Fruit fly (Drosophila melanogaster): Measurements from ENCODE around the gene Taf1.

The Taf1 gene

DNA sequence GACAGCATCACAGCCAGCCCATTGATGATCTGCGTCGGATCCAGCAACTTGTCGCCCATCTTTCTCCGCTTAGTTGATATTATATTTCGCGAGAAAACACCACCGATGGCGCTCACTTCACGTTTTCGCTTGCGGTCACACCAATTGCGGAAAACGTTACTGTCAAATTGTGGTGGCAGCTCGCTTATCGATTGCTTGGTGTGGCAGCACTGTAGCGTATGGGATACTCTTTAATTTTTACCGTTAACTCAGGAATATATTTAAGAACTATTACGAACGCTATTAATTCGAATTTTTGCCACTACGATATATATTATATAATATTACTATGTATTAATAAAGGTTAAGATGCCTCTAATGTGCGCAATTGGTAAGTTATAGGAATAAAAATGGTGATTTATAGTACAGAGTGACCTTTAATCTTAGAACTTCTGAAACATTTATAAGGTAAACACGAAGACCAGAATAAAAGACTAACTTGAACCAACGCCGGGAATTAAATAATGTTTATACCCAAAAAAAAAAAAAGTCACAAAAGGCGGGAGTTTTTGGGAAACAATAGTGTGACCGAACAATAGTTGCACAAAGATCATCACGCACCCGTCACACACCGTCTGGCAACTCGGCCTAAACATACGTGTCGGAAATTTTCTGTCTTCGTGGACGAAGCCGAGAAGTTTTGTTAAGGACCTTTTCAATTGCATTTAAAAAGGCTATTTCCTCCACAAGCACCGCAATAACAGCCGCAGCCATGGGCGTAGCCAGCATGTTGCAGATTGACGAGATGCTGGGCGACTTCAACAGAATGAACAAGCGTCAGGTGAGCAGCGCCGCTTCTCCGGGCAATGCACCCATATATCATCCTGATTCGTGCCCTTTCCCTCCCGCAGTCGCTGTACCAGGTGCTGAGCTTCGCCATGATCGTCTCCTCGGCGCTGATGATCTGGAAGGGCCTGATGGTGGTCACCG, 10.9 kb downstream of the Taf1 start, which contains the start of the genes CG1307 and twr (continued):
- TF ChIP-seq fd3F (GFP tag; optimal IDR thresholded peaks at IDR 0.05) (no peak), CG14710 (tag; optimal IDR thresholded peaks at IDR 0.05) (peak; percentile 98), HmgZ (tag; optimal IDR thresholded peaks at IDR 0.05) (peak; percentile 51), eve (GFP tag; optimal IDR thresholded peaks at IDR 0.05) (no peak), bsh (GFP tag; optimal IDR thresholded peaks at IDR 0.05) (peak in 1 of 2 experiments; percentile 50), CG30020 (tag; optimal IDR thresholded peaks at IDR 0.05) (no peak), ATbp (GFP tag; optimal IDR thresholded peaks at IDR 0.05) (no peak), ap (GFP tag; IDR thresholded peaks at IDR 0.05) (no peak), CG6854 (GFP tag; optimal IDR thresholded peaks at IDR 0.05) (no peak), en (GFP tag; optimal IDR thresholded peaks at IDR 0.05) (no peak), stc (GFP tag; IDR thresholded peaks at IDR 0.05) (no peak; the same call in 1 of the 2 replicates), NC2β (GFP tag; optimal IDR thresholded peaks at IDR 0.05) (no peak), fru (optimal IDR thresholded peaks at IDR 0.05) (no peak), dan (GFP tag; IDR thresholded peaks at IDR 0.05) (no peak), HLH4C (GFP tag; IDR thresholded peaks at IDR 0.05; ENCODE audit: partially characterized antibody) (0 out of 3 replicates have a peak, but pooled peaks have one; percentile 38), twi (tag; optimal IDR thresholded peaks at IDR 0.05) (no peak), Stat92E (GFP tag; optimal IDR thresholded peaks at IDR 0.05) (no peak), Taf1 (GFP tag; IDR thresholded peaks at IDR 0.05) (no peak), H2.0 (GFP tag; IDR thresholded peaks at IDR 0.05) (0 out of 2 replicates have a peak, but pooled peaks have one; percentile 12), Nf-YB (GFP tag; optimal IDR thresholded peaks at IDR 0.05) (peak; percentile 15), esg (GFP tag; conservative IDR thresholded peaks at IDR 0.05) (no peak), CG13424 (tag; optimal IDR thresholded peaks at IDR 0.05) (peak; percentile 59), gce (GFP tag; IDR thresholded peaks at IDR 0.05) (no peak), Hr78 (GFP tag; optimal IDR thresholded peaks at IDR 0.05) (no peak), pnt (GFP tag; optimal IDR thresholded peaks at IDR 0.05) (no peak), stwl (tag; optimal IDR thresholded peaks at IDR 0.05) (peak; percentile 51), kah (GFP tag; optimal IDR thresholded peaks at IDR 0.05) (peak; percentile 5), CkIIα-i1 (GFP tag; IDR thresholded peaks at IDR 0.05) (no peak), seq (GFP tag; IDR thresholded peaks at IDR 0.05) (no peak), CG14441 (GFP tag; IDR thresholded peaks at IDR 0.05) (peak; percentile 31; the same call in 1 of the 2 replicates), CG11247 (GFP tag; IDR thresholded peaks at IDR 0.05) (no peak), Sin3A (optimal IDR thresholded peaks at IDR 0.05) (peak; percentile 31), CG1233 (GFP tag; optimal IDR thresholded peaks at IDR 0.05) (peak; percentile 42), vfl (GFP tag; optimal IDR thresholded peaks at IDR 0.05) (no peak), CG4328 (GFP tag; optimal IDR thresholded peaks at IDR 0.05) (peak; percentile 29), CG8281 (tag; optimal IDR thresholded peaks at IDR 0.05) (no peak), CG32767 (GFP tag; IDR thresholded peaks at IDR 0.05) (no peak), p53 (GFP tag; optimal IDR thresholded peaks at IDR 0.05) (peak; percentile 4), CG5180 (GFP tag; optimal IDR thresholded peaks at IDR 0.05) (no peak), CG12659 (GFP tag; optimal IDR thresholded peaks at IDR 0.05) (peak; percentile 77), luna (GFP tag; optimal IDR thresholded peaks at IDR 0.05) (no peak), CG6683 (GFP tag; optimal IDR thresholded peaks at IDR 0.05) (no peak), Poxn (GFP tag; IDR thresholded peaks at IDR 0.05) (no peak), Doc2 (GFP tag; IDR thresholded peaks at IDR 0.05) (no peak), nau (GFP tag; optimal IDR thresholded peaks at IDR 0.05) (no peak), Mad (GFP tag; optimal IDR thresholded peaks at IDR 0.05) (peak; percentile 7), CG3163 (GFP tag; optimal IDR thresholded peaks at IDR 0.05) (no peak), CG3995 (GFP tag; optimal IDR thresholded peaks at IDR 0.05) (peak; percentile 96), knrl (GFP tag; IDR thresholded peaks at IDR 0.05; ENCODE audit: partially characterized antibody) (no peak)

Data from whole organism, embryonic.